Worm (Caenorhabditis elegans) whole organism, midembryonic: ENCODE data around the gene myo-2.

ENCODE experiments used
- T22C8.4 ChIP-seq: fragments of 200-800 bp; sonication (Bioruptor generic); IDR thresholded peaks from 2 replicates; pipeline ENCODE4 v1.3.6; 2022; ENCODE audit warnings: missing genetic modification characterization, missing compliant biosample characterization
- cog-1 ChIP-seq: sonication (generic microtip); optimal IDR thresholded peaks from 2 replicates; lab custom pipeline; 2016; ENCODE audit warnings: missing genetic modification characterization, missing compliant biosample characterization
- flt-1 ChIP-seq: fragments of 200-800 bp; sonication (Bioruptor generic); IDR thresholded peaks from 2 replicates; pipeline ENCODE4 v1.3.6; 2022; ENCODE audit warnings: missing genetic modification characterization, missing compliant biosample characterization
- klf-2 ChIP-seq: fragments of 200-800 bp; sonication (Bioruptor generic); conservative IDR thresholded peaks from 2 replicates; pipeline ENCODE4 v1.3.6; 2022; ENCODE audit warnings: missing genetic modification reagents, missing genetic modification characterization, missing compliant biosample characterization
- med-1 ChIP-seq: sonication (generic microtip); optimal IDR thresholded peaks from 2 replicates; lab custom pipeline; 2017; ENCODE audit warnings: missing genetic modification characterization, mild to moderate bottlenecking, missing compliant biosample characterization, antibody characterized with exemption, missing genetic modification reagents; ENCODE audit not compliant: insufficient read depth
- ref-1 ChIP-seq: fragments of 200-800 bp; sonication (Bioruptor generic); conservative IDR thresholded peaks from 2 replicates; pipeline ENCODE4 v1.3.6; 2022; ENCODE audit warnings: missing genetic modification reagents, missing genetic modification characterization, missing compliant biosample characterization
- tab-1 ChIP-seq: fragments of 200-800 bp; sonication (Bioruptor generic); IDR thresholded peaks from 2 replicates; pipeline ENCODE4 v1.3.6; 2022; ENCODE audit warnings: missing genetic modification characterization, missing compliant biosample characterization
- ztf-29 ChIP-seq: fragments of 200-800 bp; sonication (Bioruptor generic); IDR thresholded peaks from 2 replicates; pipeline ENCODE4 v1.3.6; 2022; ENCODE audit warnings: missing genetic modification reagents, missing genetic modification characterization, missing compliant biosample characterization

DNA sequence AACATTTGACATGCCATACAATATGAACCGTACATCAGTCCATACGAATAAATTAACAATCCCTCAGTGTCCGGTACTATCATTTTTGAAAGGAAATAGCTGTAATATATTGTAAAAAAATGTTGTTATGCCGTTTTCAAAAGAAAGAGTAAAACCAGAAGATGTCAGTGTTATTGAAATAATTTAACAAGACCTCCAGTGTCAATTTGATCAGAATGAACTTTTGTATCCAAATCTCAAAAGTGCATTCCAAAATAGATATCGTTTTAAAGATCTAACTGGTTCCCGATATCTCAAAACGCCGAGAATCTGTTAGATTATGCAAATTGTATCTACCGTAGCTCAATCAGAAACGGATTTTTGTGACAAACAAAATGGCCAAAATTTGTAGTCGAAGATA is 6.3 kb upstream of the myo-2 start, which contains the start of gene odr-7:
- TF ChIP-seq med-1 (no peak), klf-2 (GFP tag; lab: Robert Waterston, UW) (no peak), tab-1 (GFP tag; lab: Robert Waterston, UW) (no peak), cog-1 (tag; lab: Kevin White, UChicago) (no peak), T22C8.4 (no peak), ref-1 (no peak), flt-1 (GFP tag; lab: Robert Waterston, UW) (no peak), ztf-29 (GFP tag; lab: Robert Waterston, UW) (no peak)
